Worm (Caenorhabditis elegans) whole organism, late embryonic: ENCODE data around the gene end-1.

Source experiments
- C38D4.7 ChIP-seq: fragments of 200-800 bp; sonication (Bioruptor generic); optimal IDR thresholded peaks from 2 replicates; lab custom pipeline; 2018; ENCODE audit warnings: mild to moderate bottlenecking, missing genetic modification characterization, moderate library complexity, missing compliant biosample characterization
- dve-1 ChIP-seq: sonication (generic microtip); optimal IDR thresholded peaks from 2 replicates; lab custom pipeline; 2017; ENCODE audit warnings: antibody characterized with exemption, mild to moderate bottlenecking, missing genetic modification characterization, missing compliant biosample characterization
- elt-2 ChIP-seq: sonication (generic microtip); optimal IDR thresholded peaks from 2 replicates; lab custom pipeline; 2016; ENCODE audit warnings: missing genetic modification reagents, missing genetic modification characterization, missing compliant biosample characterization
- elt-4 ChIP-seq: sonication (generic microtip); optimal IDR thresholded peaks from 2 replicates; lab custom pipeline; 2016; ENCODE audit warnings: missing genetic modification characterization, missing compliant biosample characterization
- fkh-10 ChIP-seq: fragments of 150-350 bp; optimal IDR thresholded peaks from 2 replicates; lab custom pipeline; 2014; ENCODE audit warnings: missing biosample characterization, missing genetic modification reagents, missing genetic modification characterization
- hlh-13 ChIP-seq: fragments of 200-800 bp; sonication (Bioruptor generic); optimal IDR thresholded peaks from 2 replicates; lab custom pipeline; 2018; ENCODE audit warnings: mild to moderate bottlenecking, missing genetic modification characterization, missing compliant biosample characterization
- tbx-2 ChIP-seq: sonication (generic microtip); optimal IDR thresholded peaks from 2 replicates; lab custom pipeline; 2016; ENCODE audit warnings: missing genetic modification characterization, missing compliant biosample characterization

DNA sequence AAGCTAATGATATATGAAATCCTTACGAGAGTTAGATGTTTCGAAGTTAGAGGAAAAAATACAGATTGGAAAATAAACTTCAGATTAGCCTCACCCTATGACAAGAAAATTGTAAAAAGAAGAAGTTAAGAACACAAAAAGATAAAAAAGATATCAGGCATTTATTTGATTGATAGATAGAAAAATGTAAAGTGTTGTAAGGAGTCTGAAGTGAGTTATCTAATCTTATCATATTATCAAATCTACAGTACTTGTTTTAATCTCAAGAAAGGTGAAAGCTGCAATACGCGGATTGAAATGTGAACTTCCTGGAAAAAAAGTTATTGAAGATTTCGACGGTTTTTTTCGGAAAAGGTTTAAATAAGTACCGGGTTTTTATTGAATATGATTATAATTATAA lies 49.5 kb upstream of the end-1 start:
- TF ChIP-seq elt-2 (tag; lab: Kevin White, UChicago) (no peak), dve-1 (no peak), tbx-2 (tag; lab: Kevin White, UChicago) (no peak), elt-4 (no peak), fkh-10 (GFP tag; lab: Kevin White, UChicago) (no peak), hlh-13 (GFP tag; lab: Kevin White, UChicago) (no peak), C38D4.7 (GFP tag; lab: Kevin White, UChicago) (no peak)
